Worm (Caenorhabditis elegans) whole organism, L3 larva: Measurements from ENCODE around the gene C09B9.4.

Source experiments
- aly-2 ChIP-seq: fragments of 150-350 bp; optimal IDR thresholded peaks from 2 replicates; lab custom pipeline; 2014; ENCODE audit warnings: missing biosample characterization, missing genetic modification characterization
- daf-12 ChIP-seq: fragments of 150-350 bp; optimal IDR thresholded peaks from 2 replicates; lab custom pipeline; 2014; ENCODE audit warnings: missing biosample characterization, missing genetic modification reagents, missing genetic modification characterization
- elt-3 ChIP-seq, 3 experiments: fragments of 150-350 bp in 1 of 3; sonication (generic microtip) in 2 of 3; optimal IDR thresholded peaks; 2 replicates in 2 of 3; 4 replicates in 1 of 3; lab custom pipeline; 2014 to 2017; ENCODE audit warnings: missing biosample characterization in 3 of 3, missing genetic modification characterization in 3 of 3
- eor-1 ChIP-seq, 2 experiments: fragments of 150-350 bp; optimal IDR thresholded peaks; 2 replicates each; lab custom pipeline; 2014 to 2018; ENCODE audit warnings: missing biosample characterization in 2 of 2, missing genetic modification characterization in 2 of 2
- nhr-237 ChIP-seq: fragments of 150-350 bp; optimal IDR thresholded peaks from 2 replicates; lab custom pipeline; 2014; ENCODE audit warnings: missing biosample characterization, missing genetic modification characterization
- nhr-67 ChIP-seq: fragments of 150-350 bp; optimal IDR thresholded peaks from 2 replicates; lab custom pipeline; 2014; ENCODE audit warnings: missing biosample characterization, missing genetic modification characterization
- zag-1 ChIP-seq: fragments of 150-350 bp; optimal IDR thresholded peaks from 2 replicates; lab custom pipeline; 2014; ENCODE audit warnings: missing biosample characterization, missing genetic modification characterization

- no peak for TF ChIP-seq nhr-67
- no peak for TF ChIP-seq eor-1 (tag; optimal IDR thresholded peaks at IDR 0.05; lab: Kevin White, UChicago)
- TF ChIP-seq aly-2 (tag; lab: Kevin White, UChicago), result no peak
- TF ChIP-seq elt-3 (tag; optimal IDR thresholded peaks at IDR 0.05; lab: Kevin White, UChicago), result no peak
- no peak for TF ChIP-seq nhr-237 (tag; lab: Kevin White, UChicago)
- no peak for TF ChIP-seq zag-1 (tag; lab: Kevin White, UChicago)
- no peak for TF ChIP-seq daf-12 (tag; lab: Kevin White, UChicago)
Observed at ce11 chrIV:5005154-5005553, 28.0 kb downstream of the C09B9.4 start.
